Fruit fly (Drosophila melanogaster): ENCODE results near the gene Jasper.

Gene Jasper

DNA sequence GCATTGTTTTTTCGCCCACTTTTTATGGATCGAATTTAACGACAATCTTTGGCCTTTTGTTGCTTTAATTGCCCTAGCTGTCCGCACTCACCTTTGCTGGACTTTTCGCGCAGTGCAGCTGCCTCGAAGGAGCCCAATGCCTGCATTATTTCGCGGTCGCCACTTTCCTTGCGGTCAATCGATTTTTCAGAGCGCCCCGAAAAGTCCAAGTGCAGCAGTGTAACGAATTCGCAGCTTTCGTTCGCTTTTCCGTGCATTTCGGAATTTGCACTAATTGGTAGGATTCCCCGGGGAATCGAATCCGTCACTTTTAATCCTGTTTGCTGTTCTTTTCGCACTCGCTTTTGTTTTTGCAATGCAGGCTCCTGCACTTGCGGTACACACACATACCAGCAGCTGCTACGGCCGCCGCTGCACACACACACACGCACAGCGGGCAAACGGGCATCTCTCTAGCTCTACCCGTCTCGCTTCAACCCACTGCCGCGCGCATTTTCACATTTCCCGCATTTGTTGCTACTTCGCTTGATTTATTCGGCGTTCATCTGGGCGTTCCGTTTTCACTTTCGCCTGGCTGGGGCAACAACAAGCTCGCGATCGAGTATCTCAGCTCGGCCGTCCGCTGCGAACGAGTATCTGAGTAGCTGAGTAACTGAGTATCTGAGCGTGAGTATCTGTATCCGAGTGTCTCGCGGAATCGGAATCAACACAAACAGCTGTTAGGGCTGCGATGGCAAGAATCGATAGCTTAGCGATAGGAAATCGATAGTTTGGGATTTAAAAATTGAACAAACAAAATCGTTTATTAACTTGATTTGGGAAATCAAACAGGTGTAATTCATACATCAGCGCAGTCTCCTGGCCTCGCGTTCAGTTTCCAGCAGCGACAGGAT is 30.5 kb upstream of the Jasper start, which contains the start of gene Mgat2 (continued):
- peak; percentile 76 for TF ChIP-seq CG1832 (GFP tag; optimal IDR thresholded peaks at IDR 0.05)
- TF ChIP-seq pum (GFP tag; optimal IDR thresholded peaks at IDR 0.05), result no peak
- TF ChIP-seq tgo (GFP tag; IDR thresholded peaks at IDR 0.05), result no peak
- peak; percentile 91 for TF ChIP-seq unc-4 (GFP tag; IDR thresholded peaks at IDR 0.05; ENCODE audit: partially characterized antibody)
- TF ChIP-seq CG8089 (GFP tag; optimal IDR thresholded peaks at IDR 0.05), result no peak
- no peak for TF ChIP-seq CG3407 (GFP tag; optimal IDR thresholded peaks at IDR 0.05)
- no peak for TF ChIP-seq slou (GFP tag; optimal IDR thresholded peaks at IDR 0.05)
- no peak for TF ChIP-seq Dfd (GFP tag; optimal IDR thresholded peaks at IDR 0.05)
- TF ChIP-seq CG18764 (GFP tag; optimal IDR thresholded peaks at IDR 0.05), result no peak
- TF ChIP-seq sc (optimal IDR thresholded peaks at IDR 0.05), result no peak
- TF ChIP-seq sc (GFP tag; optimal IDR thresholded peaks at IDR 0.05), result no peak
- peak; percentile 48 for TF ChIP-seq CG13894 (tag; optimal IDR thresholded peaks at IDR 0.05)
- peak; percentile 62 for TF ChIP-seq ash1 (GFP tag; optimal IDR thresholded peaks at IDR 0.05)
- TF ChIP-seq CG1647 (GFP tag; optimal IDR thresholded peaks at IDR 0.05), result no peak
- no peak for TF ChIP-seq peb (GFP tag; IDR thresholded peaks at IDR 0.05)
- TF ChIP-seq lmd (GFP tag; IDR thresholded peaks at IDR 0.05), result no peak
- peak; percentile 44 for TF ChIP-seq CG10267 (tag; optimal IDR thresholded peaks at IDR 0.05)
- TF ChIP-seq BtbVII (GFP tag; optimal IDR thresholded peaks at IDR 0.05), result peak; percentile 63
- TF ChIP-seq CG16813 (GFP tag; IDR thresholded peaks at IDR 0.05; ENCODE audit: partially characterized antibody), result peak; percentile 79
- TF ChIP-seq p53 (GFP tag; optimal IDR thresholded peaks at IDR 0.05), result no peak
- peak; percentile 25 for TF ChIP-seq pb (GFP tag; optimal IDR thresholded peaks at IDR 0.05)
- no peak for TF ChIP-seq fru (optimal IDR thresholded peaks at IDR 0.05)
- TF ChIP-seq eyg (GFP tag; optimal IDR thresholded peaks at IDR 0.05), result peak; percentile 35
- TF ChIP-seq CG30403 (GFP tag; optimal IDR thresholded peaks at IDR 0.05), result no peak
- TF ChIP-seq Neu2 (GFP tag; optimal IDR thresholded peaks at IDR 0.05; ENCODE audit: borderline replicate concordance), result no peak
- TF ChIP-seq chm (GFP tag; IDR thresholded peaks at IDR 0.05), result peak; percentile 83
- peak; percentile 97 for TF ChIP-seq chinmo (GFP tag; IDR thresholded peaks at IDR 0.05; ENCODE audit: partially characterized antibody)
- peak; percentile 3 for TF ChIP-seq Max (GFP tag; optimal IDR thresholded peaks at IDR 0.05)
- no peak for TF ChIP-seq Meics (GFP tag; optimal IDR thresholded peaks at IDR 0.05)
- no peak for TF ChIP-seq CG15011 (GFP tag; optimal IDR thresholded peaks at IDR 0.05)
- no peak for TF ChIP-seq Bteb2 (GFP tag; optimal IDR thresholded peaks at IDR 0.05)
- TF ChIP-seq CG6175 (GFP tag; IDR thresholded peaks at IDR 0.05), result peak; percentile 82; the same call in 2 of the 3 replicates
- TF ChIP-seq odd (GFP tag; optimal IDR thresholded peaks at IDR 0.05), result peak; percentile 69
- peak; percentile 27 for TF ChIP-seq CG13424 (tag; optimal IDR thresholded peaks at IDR 0.05)
- peak; percentile 93 for TF ChIP-seq z (GFP tag; IDR thresholded peaks at IDR 0.05)
- TF ChIP-seq CG14860 (GFP tag; IDR thresholded peaks at IDR 0.05; ENCODE audit: partially characterized antibody), result peak; percentile 71
- no peak for TF ChIP-seq Ssrp (tag; optimal IDR thresholded peaks at IDR 0.05)
- TF ChIP-seq Myb (GFP tag; optimal IDR thresholded peaks at IDR 0.05), result no peak
- TF ChIP-seq cas (GFP tag; IDR thresholded peaks at IDR 0.05), result no peak
- peak; percentile 45 to 61 for TF ChIP-seq Trl (optimal IDR thresholded peaks at IDR 0.05)
- TF ChIP-seq Trl (GFP tag; optimal IDR thresholded peaks at IDR 0.05), result peak; percentile 30
- no peak for TF ChIP-seq pnt (GFP tag; optimal IDR thresholded peaks at IDR 0.05)
- TF ChIP-seq CG2202 (tag; optimal IDR thresholded peaks at IDR 0.05), result peak; percentile 66
- TF ChIP-seq zfh1 (GFP tag; IDR thresholded peaks at IDR 0.05), result 0 out of 3 replicates have a peak, but pooled peaks have one; percentile 33
- no peak for TF ChIP-seq yki (optimal IDR thresholded peaks at IDR 0.05)
- TF ChIP-seq lbe (GFP tag; optimal IDR thresholded peaks at IDR 0.05), result peak; percentile 34
- TF ChIP-seq kay (GFP tag; optimal IDR thresholded peaks at IDR 0.05), result no peak
- no peak for TF ChIP-seq disco-r (GFP tag; optimal IDR thresholded peaks at IDR 0.05)
- TF ChIP-seq Aef1 (GFP tag; IDR thresholded peaks at IDR 0.05), result no peak; the same call in 2 of the 3 replicates
- peak; percentile 14 for TF ChIP-seq CG12236 (GFP tag; optimal IDR thresholded peaks at IDR 0.05)
- no peak for TF ChIP-seq CG43689 (GFP tag; IDR thresholded peaks at IDR 0.05)
